Worm (Caenorhabditis elegans): ENCODE data around the gene R05D3.12.

- TF ChIP-seq dao-5 (tag; optimal IDR thresholded peaks at IDR 0.05) (no peak), him-1 (tag; optimal IDR thresholded peaks at IDR 0.05) (no peak)
Observed at ce11 chrIII:8358213-8358672, 22.5 kb upstream of the R05D3.12 start, which contains the start of the genes R05D3.8 and rfp-1.
